Fruit fly (Drosophila melanogaster): ENCODE data around the gene RagA-B.

Gene RagA-B

DNA sequence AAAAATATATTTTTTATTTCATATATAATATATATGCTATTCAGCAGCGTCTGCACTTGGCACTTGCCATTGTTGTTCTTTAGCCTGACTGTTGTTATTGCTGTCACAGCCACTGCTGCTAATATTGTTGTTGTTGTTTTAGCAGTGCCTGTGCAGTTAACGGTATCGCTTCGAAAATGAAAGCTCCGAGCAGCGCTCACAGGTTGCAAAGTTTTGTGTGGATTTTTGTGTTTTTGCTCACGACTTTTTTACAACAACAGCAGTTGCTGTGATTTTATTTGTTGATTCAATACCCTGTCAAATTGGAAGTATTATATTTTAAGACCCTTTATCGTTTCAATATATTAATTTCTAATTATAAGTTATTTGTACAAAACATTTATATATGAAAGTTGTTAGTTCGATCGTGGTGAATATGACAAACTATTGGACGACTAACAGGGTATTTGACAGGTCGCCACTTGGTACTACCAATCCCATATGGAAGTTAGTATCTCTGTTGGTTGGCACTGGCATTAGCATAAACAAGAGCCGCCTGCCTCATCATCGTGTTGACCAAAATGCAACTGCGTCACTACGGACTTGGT lies 20.3 kb downstream of the RagA-B start (continued):
- TF ChIP-seq lola (GFP tag; optimal IDR thresholded peaks at IDR 0.05): no peak
- TF ChIP-seq CG18764 (GFP tag; optimal IDR thresholded peaks at IDR 0.05): no peak
- no peak for TF ChIP-seq Aef1 (GFP tag; IDR thresholded peaks at IDR 0.05)
- peak; percentile 46; the same call in 1 of the 3 replicates for TF ChIP-seq CG17361 (GFP tag; IDR thresholded peaks at IDR 0.05)
- TF ChIP-seq Hr78 (GFP tag; optimal IDR thresholded peaks at IDR 0.05): no peak
- no peak for TF ChIP-seq Fer1 (GFP tag; optimal IDR thresholded peaks at IDR 0.05)
- no peak for TF ChIP-seq Nf-YB (GFP tag; optimal IDR thresholded peaks at IDR 0.05)
- no peak for TF ChIP-seq CG9797 (GFP tag; optimal IDR thresholded peaks at IDR 0.05)
- TF ChIP-seq ATbp (GFP tag; optimal IDR thresholded peaks at IDR 0.05): peak; percentile 61
- TF ChIP-seq CG13894 (tag; optimal IDR thresholded peaks at IDR 0.05): no peak
- no peak for TF ChIP-seq ems (GFP tag; optimal IDR thresholded peaks at IDR 0.05)
- no peak for TF ChIP-seq z (GFP tag; IDR thresholded peaks at IDR 0.05)
- no peak for TF ChIP-seq repo (GFP tag; optimal IDR thresholded peaks at IDR 0.05)
- no peak for TF ChIP-seq CG9215 (GFP tag; IDR thresholded peaks at IDR 0.05)
- TF ChIP-seq cas (GFP tag; IDR thresholded peaks at IDR 0.05): no peak
- TF ChIP-seq bowl (GFP tag; IDR thresholded peaks at IDR 0.05): no peak
- TF ChIP-seq TFAM (GFP tag; optimal IDR thresholded peaks at IDR 0.05): no peak
- no peak for TF ChIP-seq ash1 (GFP tag; optimal IDR thresholded peaks at IDR 0.05)
- no peak for TF ChIP-seq twi (tag; optimal IDR thresholded peaks at IDR 0.05)
- no peak for TF ChIP-seq kni (GFP tag; optimal IDR thresholded peaks at IDR 0.05)
- no peak for TF ChIP-seq CG4820 (GFP tag; optimal IDR thresholded peaks at IDR 0.05)
- TF ChIP-seq CG14014 (GFP tag; IDR thresholded peaks at IDR 0.05): no peak
- TF ChIP-seq CG15073 (GFP tag; optimal IDR thresholded peaks at IDR 0.05): no peak
- TF ChIP-seq CG5953 (GFP tag; IDR thresholded peaks at IDR 0.05): peak; percentile 51; the same call in 1 of the 2 replicates
- TF ChIP-seq CG17829 (tag; optimal IDR thresholded peaks at IDR 0.05): peak; percentile 32
- TF ChIP-seq CG31388 (GFP tag; optimal IDR thresholded peaks at IDR 0.05): no peak
- no peak for TF ChIP-seq CG30431 (GFP tag; optimal IDR thresholded peaks at IDR 0.05)
- no peak for TF ChIP-seq Hmx (GFP tag; optimal IDR thresholded peaks at IDR 0.05)
- peak; percentile 75 for TF ChIP-seq CG17359 (tag; optimal IDR thresholded peaks at IDR 0.05)
- TF ChIP-seq zen2 (GFP tag; IDR thresholded peaks at IDR 0.05; ENCODE audit: partially characterized antibody): no peak
- TF ChIP-seq mam (GFP tag; optimal IDR thresholded peaks at IDR 0.05): no peak
- TF ChIP-seq fd3F (GFP tag; optimal IDR thresholded peaks at IDR 0.05): no peak
- no peak for TF ChIP-seq tna (GFP tag; IDR thresholded peaks at IDR 0.05; ENCODE audit: partially characterized antibody)
- no peak for TF ChIP-seq Lhr (GFP tag; optimal IDR thresholded peaks at IDR 0.05)
- TF ChIP-seq CG12155 (GFP tag; optimal IDR thresholded peaks at IDR 0.05): no peak
- TF ChIP-seq CG12942 (GFP tag; optimal IDR thresholded peaks at IDR 0.05): no peak
- TF ChIP-seq CG6254 (GFP tag; optimal IDR thresholded peaks at IDR 0.05): no peak
- TF ChIP-seq jing (GFP tag; optimal IDR thresholded peaks at IDR 0.05): no peak
- no peak for TF ChIP-seq HLH4C (GFP tag; IDR thresholded peaks at IDR 0.05; ENCODE audit: partially characterized antibody)
- TF ChIP-seq gcm2 (GFP tag; optimal IDR thresholded peaks at IDR 0.05): no peak
- TF ChIP-seq Dek (tag; optimal IDR thresholded peaks at IDR 0.05): no peak
- no peak for TF ChIP-seq ab (GFP tag; optimal IDR thresholded peaks at IDR 0.05)
- TF ChIP-seq Mrtf (GFP tag; IDR thresholded peaks at IDR 0.05): no peak
- TF ChIP-seq vvl (GFP tag; IDR thresholded peaks at IDR 0.05): peak; percentile 74
- TF ChIP-seq Dfd (GFP tag; optimal IDR thresholded peaks at IDR 0.05): no peak
- no peak for TF ChIP-seq zf30C (GFP tag; optimal IDR thresholded peaks at IDR 0.05)
- TF ChIP-seq CG3065 (GFP tag; optimal IDR thresholded peaks at IDR 0.05): no peak
- TF ChIP-seq CG17612 (GFP tag; IDR thresholded peaks at IDR 0.05): no peak
- no peak for TF ChIP-seq CG3281 (GFP tag; optimal IDR thresholded peaks at IDR 0.05)
- TF ChIP-seq CG2116 (GFP tag; optimal IDR thresholded peaks at IDR 0.05): no peak
- TF ChIP-seq emc (GFP tag; optimal IDR thresholded peaks at IDR 0.05): no peak
